Worm (Caenorhabditis elegans) whole organism, late embryonic: Measurements from ENCODE around the gene R13H4.2.

Experiments
- C08G9.2 ChIP-seq: sonication (generic microtip); optimal IDR thresholded peaks from 2 replicates; lab custom pipeline; 2016; ENCODE audit warnings: mild to moderate bottlenecking, missing genetic modification characterization, moderate library complexity, missing compliant biosample characterization
- F13H6.1 ChIP-seq: sonication (generic microtip); optimal IDR thresholded peaks from 2 replicates; lab custom pipeline; 2016; ENCODE audit warnings: missing genetic modification characterization, missing compliant biosample characterization
- K02D7.2 ChIP-seq: sonication (generic microtip); optimal IDR thresholded peaks from 2 replicates; lab custom pipeline; 2017; ENCODE audit warnings: mild to moderate bottlenecking, missing genetic modification characterization, missing compliant biosample characterization
- K09A11.1 ChIP-seq: sonication (generic microtip); optimal IDR thresholded peaks from 2 replicates; lab custom pipeline; 2017; ENCODE audit warnings: antibody characterized with exemption, mild to moderate bottlenecking, missing genetic modification characterization, missing compliant biosample characterization; ENCODE audit not compliant: insufficient read depth
- T23F11.4 ChIP-seq: fragments of 200-800 bp; sonication (Bioruptor generic); optimal IDR thresholded peaks from 2 replicates; lab custom pipeline; 2018; ENCODE audit warnings: mild to moderate bottlenecking, missing genetic modification characterization, missing compliant biosample characterization
- ceh-14 ChIP-seq: sonication (generic microtip); optimal IDR thresholded peaks from 2 replicates; lab custom pipeline; 2016; ENCODE audit warnings: missing genotype, missing genetic modification characterization, missing compliant biosample characterization
- ceh-18 ChIP-seq: sonication (generic microtip); optimal IDR thresholded peaks from 2 replicates; lab custom pipeline; 2016; ENCODE audit warnings: missing genetic modification characterization, missing compliant biosample characterization
- ceh-19 ChIP-seq: fragments of 200-800 bp; sonication (Bioruptor generic); optimal IDR thresholded peaks from 2 replicates; lab custom pipeline; 2018; ENCODE audit warnings: mild to moderate bottlenecking, missing genetic modification characterization, missing compliant biosample characterization
- ceh-22 ChIP-seq: sonication (generic microtip); optimal IDR thresholded peaks from 2 replicates; lab custom pipeline; 2017; ENCODE audit warnings: missing biosample characterization, missing genetic modification characterization
- ceh-31 ChIP-seq: sonication (generic microtip); optimal IDR thresholded peaks from 2 replicates; lab custom pipeline; 2016; ENCODE audit warnings: missing genetic modification characterization, missing compliant biosample characterization
- ceh-34 ChIP-seq: sonication (generic microtip); optimal IDR thresholded peaks from 2 replicates; lab custom pipeline; 2016; ENCODE audit warnings: mild to moderate bottlenecking, missing genetic modification characterization, missing compliant biosample characterization
- ceh-48 ChIP-seq: sonication (generic microtip); optimal IDR thresholded peaks from 2 replicates; lab custom pipeline; 2016; ENCODE audit warnings: missing genetic modification characterization, inconsistent platforms, missing compliant biosample characterization
- ceh-9 ChIP-seq: sonication (generic microtip); optimal IDR thresholded peaks from 2 replicates; lab custom pipeline; 2016; ENCODE audit warnings: mild to moderate bottlenecking, missing genetic modification characterization, inconsistent platforms, missing compliant biosample characterization
- che-1 ChIP-seq: sonication (generic microtip); optimal IDR thresholded peaks from 2 replicates; lab custom pipeline; 2016; ENCODE audit warnings: mild to moderate bottlenecking, missing genetic modification characterization, missing compliant biosample characterization
- elt-2 ChIP-seq: sonication (generic microtip); optimal IDR thresholded peaks from 2 replicates; lab custom pipeline; 2016; ENCODE audit warnings: missing genetic modification reagents, missing genetic modification characterization, missing compliant biosample characterization
- elt-4 ChIP-seq: sonication (generic microtip); optimal IDR thresholded peaks from 2 replicates; lab custom pipeline; 2016; ENCODE audit warnings: missing genetic modification characterization, missing compliant biosample characterization
- eyg-1 ChIP-seq: sonication (generic microtip); optimal IDR thresholded peaks from 2 replicates; lab custom pipeline; 2016; ENCODE audit warnings: missing genotype, missing genetic modification characterization, missing compliant biosample characterization
- fkh-10 ChIP-seq: fragments of 150-350 bp; optimal IDR thresholded peaks from 2 replicates; lab custom pipeline; 2014; ENCODE audit warnings: missing biosample characterization, missing genetic modification reagents, missing genetic modification characterization
- fkh-6 ChIP-seq: sonication (generic microtip); optimal IDR thresholded peaks from 2 replicates; lab custom pipeline; 2016; ENCODE audit warnings: missing genetic modification characterization, missing compliant biosample characterization
- hlh-15 ChIP-seq: sonication (generic microtip); optimal IDR thresholded peaks from 2 replicates; lab custom pipeline; 2016; ENCODE audit warnings: missing genetic modification characterization, missing compliant biosample characterization
- hlh-6 ChIP-seq: sonication (generic microtip); optimal IDR thresholded peaks from 2 replicates; lab custom pipeline; 2016; ENCODE audit warnings: missing genotype, missing genetic modification characterization, missing compliant biosample characterization
- hlh-8 ChIP-seq: sonication (generic microtip); optimal IDR thresholded peaks from 2 replicates; lab custom pipeline; 2016; ENCODE audit warnings: missing genotype, missing genetic modification characterization, missing compliant biosample characterization
- lim-6 ChIP-seq: sonication (generic microtip); optimal IDR thresholded peaks from 2 replicates; lab custom pipeline; 2016; ENCODE audit warnings: missing genetic modification characterization, missing compliant biosample characterization
- madf-2 ChIP-seq: sonication (generic microtip); optimal IDR thresholded peaks from 2 replicates; lab custom pipeline; 2017; ENCODE audit warnings: missing genetic modification characterization, missing compliant biosample characterization
- mec-3 ChIP-seq: sonication (generic microtip); optimal IDR thresholded peaks from 2 replicates; lab custom pipeline; 2016; ENCODE audit warnings: borderline replicate concordance, missing genetic modification characterization, missing compliant biosample characterization
- nfya-1 ChIP-seq: sonication (generic microtip); optimal IDR thresholded peaks from 2 replicates; lab custom pipeline; 2017; ENCODE audit warnings: missing genetic modification characterization, mild to moderate bottlenecking, missing compliant biosample characterization, antibody characterized with exemption, moderate library complexity
- pag-3 ChIP-seq: sonication (generic microtip); optimal IDR thresholded peaks from 2 replicates; lab custom pipeline; 2016; ENCODE audit warnings: missing compliant biosample characterization, missing genetic modification characterization, borderline replicate concordance
- pax-1 ChIP-seq: fragments of 150-350 bp; optimal IDR thresholded peaks from 2 replicates; lab custom pipeline; 2014; ENCODE audit warnings: missing biosample characterization, missing genetic modification characterization
- pros-1 ChIP-seq: fragments of 150-350 bp; optimal IDR thresholded peaks from 2 replicates; lab custom pipeline; 2014; ENCODE audit warnings: missing biosample characterization, missing genetic modification reagents, missing genetic modification characterization
- ref-2 ChIP-seq: sonication (generic microtip); optimal IDR thresholded peaks from 2 replicates; lab custom pipeline; 2016; ENCODE audit warnings: missing genetic modification characterization, missing compliant biosample characterization
- sox-2 ChIP-seq: fragments of 200-800 bp; sonication (Bioruptor generic); IDR thresholded peaks from 2 replicates; pipeline ENCODE4 v1.3.6; 2022; ENCODE audit warnings: missing genetic modification reagents, missing genetic modification characterization, missing compliant biosample characterization
- tbx-2 ChIP-seq: sonication (generic microtip); optimal IDR thresholded peaks from 2 replicates; lab custom pipeline; 2016; ENCODE audit warnings: missing genetic modification characterization, missing compliant biosample characterization
- ttx-3 ChIP-seq: sonication (generic microtip); optimal IDR thresholded peaks from 2 replicates; lab custom pipeline; 2016; ENCODE audit warnings: missing genetic modification reagents, missing genetic modification characterization, missing compliant biosample characterization
- unc-42 ChIP-seq: sonication (generic microtip); optimal IDR thresholded peaks from 2 replicates; lab custom pipeline; 2016; ENCODE audit warnings: missing genotype, missing genetic modification characterization, missing compliant biosample characterization

The R13H4.2 gene

ce11 chrV:11852305-11852704, 16.1 kb downstream of the R13H4.2 start:
- TF ChIP-seq ttx-3 (peak; percentile 6), che-1 (peak; percentile 3), unc-42 (tag; lab: Kevin White, UChicago) (peak; percentile 21), tbx-2 (tag; lab: Kevin White, UChicago) (peak; percentile 34), ceh-19 (GFP tag; lab: Kevin White, UChicago) (peak; percentile 29), K02D7.2 (tag; lab: Kevin White, UChicago) (no peak)

- TF ChIP-seq che-1: no peak
- peak; percentile 32 for TF ChIP-seq elt-2 (tag; lab: Kevin White, UChicago)
- TF ChIP-seq, all 69 proteins: peak for 1
These were observed 17.5 kb downstream of the R13H4.2 start for ce11 chrV:11853723-11854122.

- TF ChIP-seq lim-6 (tag; lab: Kevin White, UChicago): no peak
- TF ChIP-seq ceh-31: no peak
- TF ChIP-seq ceh-14 (tag; lab: Kevin White, UChicago): peak; percentile 98
- no peak for TF ChIP-seq eyg-1 (tag; lab: Kevin White, UChicago)
- TF ChIP-seq fkh-10 (GFP tag; lab: Kevin White, UChicago): no peak
- TF ChIP-seq pag-3 (tag; lab: Kevin White, UChicago): no peak
- no peak for TF ChIP-seq ceh-48 (tag; lab: Kevin White, UChicago)
- no peak for TF ChIP-seq ceh-9 (tag; lab: Kevin White, UChicago)
- TF ChIP-seq hlh-8 (tag; lab: Kevin White, UChicago): no peak
- peak; percentile 93 for TF ChIP-seq unc-42 (tag; lab: Kevin White, UChicago)
- no peak for TF ChIP-seq sox-2 (GFP tag; lab: Robert Waterston, UW)
These were observed 18.7 kb downstream of the R13H4.2 start for ce11 chrV:11854905-11855304.

- TF ChIP-seq ceh-34 (no peak), elt-4 (tag; lab: Kevin White, UChicago) (no peak), mec-3 (tag; lab: Kevin White, UChicago) (no peak), C08G9.2 (tag; lab: Kevin White, UChicago) (no peak), ref-2 (tag; lab: Kevin White, UChicago) (no peak)
These were observed 19.8 kb downstream of the R13H4.2 start for ce11 chrV:11856022-11856421.

- no peak for TF ChIP-seq pax-1 (tag; lab: Kevin White, UChicago)
- no peak for TF ChIP-seq ceh-48 (tag; lab: Kevin White, UChicago)
- no peak for TF ChIP-seq madf-2
- no peak for TF ChIP-seq ceh-22 (tag; lab: Kevin White, UChicago)
- no peak for TF ChIP-seq fkh-6
- no peak for TF ChIP-seq ceh-18 (tag; lab: Kevin White, UChicago)
- TF ChIP-seq ceh-9 (tag; lab: Kevin White, UChicago): no peak
- no peak for TF ChIP-seq K09A11.1 (tag; lab: Kevin White, UChicago)
- no peak for TF ChIP-seq pros-1 (tag; lab: Kevin White, UChicago)
- no peak for TF ChIP-seq T23F11.4 (GFP tag; lab: Kevin White, UChicago)
- TF ChIP-seq hlh-8 (tag; lab: Kevin White, UChicago): no peak
- TF ChIP-seq F13H6.1 (tag; lab: Kevin White, UChicago): no peak
- no peak for TF ChIP-seq nfya-1
- no peak for TF ChIP-seq hlh-15 (tag; lab: Kevin White, UChicago)
- no peak for TF ChIP-seq hlh-6 (tag; lab: Kevin White, UChicago)
- no peak for TF ChIP-seq lim-6 (tag; lab: Kevin White, UChicago)
- TF ChIP-seq, all 69 proteins: peak for 0
These were observed 21.6 kb downstream of the R13H4.2 start for ce11 chrV:11857756-11858155.
